Fruit fly (Drosophila melanogaster): ENCODE measurements around the gene HLH3B.

DNA sequence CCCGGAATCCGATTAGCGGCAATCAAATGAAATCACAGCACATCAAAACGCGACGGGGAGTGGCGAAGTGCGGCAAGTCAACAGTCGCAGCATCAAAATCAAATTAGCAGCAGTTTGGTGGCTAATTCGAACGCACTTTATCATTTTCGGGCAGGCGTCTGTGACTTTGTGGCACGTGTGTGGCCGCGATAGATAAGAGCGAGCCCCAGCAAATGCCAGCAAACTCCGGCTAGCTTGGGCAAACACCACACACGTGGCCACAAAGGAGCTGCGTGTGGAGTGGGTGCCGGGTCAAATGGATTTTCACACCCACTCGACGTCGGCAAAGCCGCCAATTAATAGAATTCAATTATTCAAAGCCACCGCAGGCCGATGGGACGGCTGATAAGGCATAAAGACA lies 2.4 kb upstream of the HLH3B start:
- TF ChIP-seq usp (GFP tag; optimal IDR thresholded peaks at IDR 0.05) = no peak
- TF ChIP-seq EcR (GFP tag; optimal IDR thresholded peaks at IDR 0.05) = no peak
- no peak for TF ChIP-seq psq (optimal IDR thresholded peaks at IDR 0.05)
- no peak for TF ChIP-seq CG8478 (optimal IDR thresholded peaks at IDR 0.05)

All from whole organism.